Worm (Caenorhabditis elegans) whole organism, L2 larva: ENCODE measurements around the gene mdt-6.

Source experiments
- ZK546.5 ChIP-seq: sonication (generic microtip); optimal IDR thresholded peaks from 2 replicates; lab custom pipeline; 2017; ENCODE audit warnings: missing biosample characterization, missing genetic modification characterization
- alr-1 ChIP-seq: fragments of 150-350 bp; optimal IDR thresholded peaks from 2 replicates; lab custom pipeline; 2014; ENCODE audit warnings: missing biosample characterization, missing genetic modification characterization
- ceh-82 ChIP-seq: fragments of 150-350 bp; optimal IDR thresholded peaks from 2 replicates; lab custom pipeline; 2014; ENCODE audit warnings: missing biosample characterization, missing genetic modification characterization
- dmd-4 ChIP-seq: sonication (generic microtip); optimal IDR thresholded peaks from 2 replicates; lab custom pipeline; 2017; ENCODE audit warnings: missing biosample characterization, missing genetic modification characterization
- lin-13 ChIP-seq: fragments of 150-350 bp; optimal IDR thresholded peaks from 2 replicates; lab custom pipeline; 2014; ENCODE audit warnings: missing biosample characterization, missing genetic modification reagents, missing genetic modification characterization
- nhr-12 ChIP-seq: fragments of 150-350 bp; optimal IDR thresholded peaks from 2 replicates; lab custom pipeline; 2014; ENCODE audit warnings: missing biosample characterization, missing genetic modification characterization
- nhr-237 ChIP-seq: fragments of 150-350 bp; optimal IDR thresholded peaks from 2 replicates; lab custom pipeline; 2014; ENCODE audit warnings: missing biosample characterization, missing genetic modification characterization
- unc-55 ChIP-seq: fragments of 150-350 bp; sonication (generic microtip); optimal IDR thresholded peaks from 3 replicates; lab custom pipeline; 2014; ENCODE audit warnings: missing biosample characterization, missing genetic modification reagents, missing genetic modification characterization

ce11 chrV:7047512-7047911 is 11.9 kb downstream of the mdt-6 start, which contains the start of gene F20A1.8:
- TF ChIP-seq nhr-237 (tag; lab: Kevin White, UChicago) = no peak
- TF ChIP-seq ceh-82 (tag; lab: Kevin White, UChicago) = no peak
- TF ChIP-seq nhr-12 = no peak
- no peak for TF ChIP-seq alr-1 (tag; lab: Kevin White, UChicago)
- TF ChIP-seq lin-13 = no peak
- no peak for TF ChIP-seq unc-55 (GFP tag; lab: Kevin White, UChicago)
- TF ChIP-seq dmd-4 (tag; lab: Kevin White, UChicago) = no peak
- no peak for TF ChIP-seq ZK546.5
